Worm (Caenorhabditis elegans): ENCODE results near the gene srh-201.

The srh-201 gene

DNA sequence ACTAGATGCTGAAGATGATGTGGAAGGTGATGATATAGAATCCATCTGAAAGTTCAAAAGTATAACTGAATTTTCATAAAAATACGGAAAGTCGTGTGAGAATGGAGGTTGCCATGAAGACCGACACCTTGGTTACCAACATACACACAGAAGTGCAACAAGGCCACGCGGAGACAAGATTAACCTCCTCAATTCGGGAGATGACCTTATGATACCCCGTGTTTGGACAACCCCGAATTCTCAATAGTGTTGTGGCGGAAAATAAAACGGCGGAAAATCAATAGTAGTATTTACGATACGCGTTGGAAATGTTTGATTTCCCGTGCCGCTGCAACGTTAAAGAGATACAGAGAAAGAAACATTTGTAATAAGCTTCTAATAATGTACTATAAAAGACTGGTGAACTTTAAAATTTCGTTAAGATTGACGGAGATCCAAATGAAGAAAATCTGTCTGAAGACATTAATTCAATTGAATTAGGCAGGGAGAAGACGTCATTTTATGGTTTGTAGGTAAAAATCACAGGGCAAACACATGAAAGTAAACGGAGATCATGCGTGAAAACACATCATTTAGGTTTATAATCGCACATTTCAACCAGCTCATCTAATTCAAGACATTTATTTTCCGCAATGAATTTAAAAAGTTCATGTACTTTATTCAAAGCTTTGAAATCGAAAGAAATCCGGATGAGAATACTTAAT is 49.5 kb downstream of the srh-201 start, which contains the start of gene nhr-44:
Gene nhr-44 (minus strand): TSS at position 51 of the 704 bp plus-strand sequence.
- TF ChIP-seq B0019.2 (GFP tag; conservative IDR thresholded peaks at IDR 0.05) (no peak), madf-3 (GFP tag; IDR thresholded peaks at IDR 0.05) (no peak)

Measured in whole organism, young adult.